Worm (Caenorhabditis elegans): ENCODE data around the gene K02F3.12.

DNA sequence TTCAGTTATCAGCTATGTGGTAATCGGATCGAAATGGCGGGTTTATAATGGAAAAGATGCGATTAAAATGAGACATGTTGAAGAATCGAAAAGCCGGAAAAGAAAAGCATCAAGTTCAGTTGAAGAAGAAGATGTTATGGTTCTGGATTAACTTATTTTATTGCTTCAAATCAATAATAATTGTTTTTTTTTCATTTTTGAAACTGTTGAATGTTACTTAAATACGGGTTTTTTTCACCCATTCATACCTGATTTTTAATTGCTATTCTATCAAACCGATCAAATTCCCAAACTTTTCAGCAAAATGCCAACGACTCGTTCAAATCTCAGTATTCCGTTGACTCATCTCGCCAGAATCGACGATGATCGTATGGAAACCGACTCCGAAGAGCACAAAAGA, 3.5 kb downstream of the K02F3.12 start, which contains the start of gene exos-4.2:
- no peak for TF ChIP-seq him-1 (tag; optimal IDR thresholded peaks at IDR 0.05)
- TF ChIP-seq dao-5 (tag; optimal IDR thresholded peaks at IDR 0.05): no peak
- no peak for TF ChIP-seq W03F9.2 (tag; optimal IDR thresholded peaks at IDR 0.05)
